Worm (Caenorhabditis elegans) whole organism, L4 larva: ENCODE data around the gene ver-3.

Source experiments
- F10B5.3 ChIP-seq: sonication (generic microtip); optimal IDR thresholded peaks from 2 replicates; lab custom pipeline; 2016; ENCODE audit warnings: mild to moderate bottlenecking, missing genetic modification characterization, missing compliant biosample characterization
- F37D6.2 ChIP-seq: sonication (generic microtip); optimal IDR thresholded peaks from 2 replicates; lab custom pipeline; 2016; ENCODE audit warnings: mild to moderate bottlenecking, missing genetic modification characterization, missing compliant biosample characterization
- R02D3.7 ChIP-seq: fragments of 150-350 bp; sonication (generic microtip); optimal IDR thresholded peaks from 3 replicates; lab custom pipeline; 2014; ENCODE audit warnings: missing biosample characterization, missing genetic modification characterization
- Y48G9A.11 ChIP-seq: fragments of 200-800 bp; sonication (Bioruptor generic); IDR thresholded peaks from 2 replicates; pipeline ENCODE4 v1.3.6; 2022; ENCODE audit warnings: missing genetic modification reagents, missing genetic modification characterization, missing compliant biosample characterization
- Y5F2A.4 ChIP-seq: fragments of 200-800 bp; sonication (Bioruptor generic); optimal IDR thresholded peaks from 2 replicates; lab custom pipeline; 2018; ENCODE audit warnings: mild to moderate bottlenecking, missing genetic modification characterization, missing compliant biosample characterization
- Y75B8A.6 ChIP-seq: fragments of 200-800 bp; sonication (Bioruptor generic); IDR thresholded peaks from 2 replicates; pipeline ENCODE4 v1.3.6; 2022; ENCODE audit warnings: missing genetic modification reagents, missing genetic modification characterization, missing compliant biosample characterization
- ZK546.5 ChIP-seq, 2 experiments: sonication (generic microtip); optimal IDR thresholded peaks; 2 replicates each; lab custom pipeline; 2017; ENCODE audit warnings: missing biosample characterization in 2 of 2, missing genetic modification characterization in 2 of 2
- aha-1 ChIP-seq: fragments of 150-350 bp; peaks from one replicate; lab custom pipeline; 2014; ENCODE audit warnings: missing biosample characterization, missing genetic modification characterization
- aly-2 ChIP-seq: sonication (generic microtip); optimal IDR thresholded peaks from 2 replicates; lab custom pipeline; 2018; ENCODE audit warnings: missing biosample characterization, missing genetic modification characterization
- arid-1 ChIP-seq: fragments of 200-800 bp; sonication (Bioruptor generic); conservative IDR thresholded peaks from 2 replicates; pipeline ENCODE4 v1.3.6; 2022; ENCODE audit warnings: missing genetic modification reagents, missing genetic modification characterization, missing compliant biosample characterization
- attf-4 ChIP-seq: sonication (generic microtip); optimal IDR thresholded peaks from 3 replicates; lab custom pipeline; 2017; ENCODE audit warnings: missing biosample characterization, missing genetic modification characterization
- ceh-32 ChIP-seq: sonication (generic microtip); optimal IDR thresholded peaks from 2 replicates; lab custom pipeline; 2016; ENCODE audit warnings: mild to moderate bottlenecking, missing genetic modification characterization, missing compliant biosample characterization; ENCODE audit not compliant: poor library complexity
- ceh-44 ChIP-seq: fragments of 200-800 bp; sonication (Bioruptor generic); IDR thresholded peaks from 2 replicates; pipeline ENCODE4 v1.3.6; 2022; ENCODE audit warnings: missing genetic modification reagents, missing genetic modification characterization, missing compliant biosample characterization
- ceh-82 ChIP-seq: sonication (generic microtip); optimal IDR thresholded peaks from 2 replicates; lab custom pipeline; 2017; ENCODE audit warnings: missing biosample characterization, missing genetic modification characterization
- dmd-6 ChIP-seq: fragments of 200-800 bp; sonication (Bioruptor generic); IDR thresholded peaks from 2 replicates; pipeline ENCODE4 v1.3.6; 2022; ENCODE audit warnings: missing genetic modification reagents, missing genetic modification characterization, missing compliant biosample characterization
- dmd-9 ChIP-seq: fragments of 200-800 bp; sonication (Bioruptor generic); IDR thresholded peaks from 2 replicates; pipeline ENCODE4 v1.3.6; 2022; ENCODE audit warnings: missing genetic modification reagents, missing genetic modification characterization, missing compliant biosample characterization
- gei-8 ChIP-seq: fragments of 200-800 bp; sonication (Bioruptor generic); optimal IDR thresholded peaks from 2 replicates; lab custom pipeline; 2018; ENCODE audit warnings: mild to moderate bottlenecking, missing genetic modification characterization, missing compliant biosample characterization
- hif-1 ChIP-seq, 2 experiments: sonication (generic microtip); optimal IDR thresholded peaks; 2 replicates each; lab custom pipeline; 2016 to 2017; ENCODE audit warnings: missing compliant biosample characterization in 2 of 2, missing genetic modification characterization in 2 of 2, missing genetic modification reagents in 2 of 2, missing genotype in 2 of 2, mild to moderate bottlenecking in 1 of 2
- hlh-11 ChIP-seq: fragments of 200-800 bp; sonication (Bioruptor generic); optimal IDR thresholded peaks from 2 replicates; lab custom pipeline; 2018; ENCODE audit warnings: mild to moderate bottlenecking, missing genetic modification characterization, missing compliant biosample characterization
- hmg-1.1 ChIP-seq: fragments of 200-800 bp; sonication (Bioruptor generic); IDR thresholded peaks from 2 replicates; pipeline ENCODE4 v1.3.6; 2022; ENCODE audit warnings: missing genetic modification reagents, missing genetic modification characterization, missing compliant biosample characterization
- lim-7 ChIP-seq: fragments of 200-800 bp; sonication (Bioruptor generic); IDR thresholded peaks from 2 replicates; pipeline ENCODE4 v1.3.6; 2022; ENCODE audit warnings: missing genetic modification characterization, missing compliant biosample characterization
- lin-1 ChIP-seq: fragments of 200-800 bp; sonication (Bioruptor generic); IDR thresholded peaks from 2 replicates; pipeline ENCODE4 v1.3.6; 2022; ENCODE audit warnings: missing genetic modification reagents, missing genetic modification characterization, missing compliant biosample characterization
- lin-29 ChIP-seq: fragments of 200-800 bp; sonication (Bioruptor generic); IDR thresholded peaks from 2 replicates; pipeline ENCODE4 v1.3.6; 2022; ENCODE audit warnings: missing genetic modification reagents, missing genetic modification characterization, missing compliant biosample characterization
- lin-38 ChIP-seq: fragments of 200-800 bp; sonication (Bioruptor generic); IDR thresholded peaks from 2 replicates; pipeline ENCODE4 v1.3.6; 2022; ENCODE audit warnings: missing genetic modification reagents, missing genetic modification characterization, missing compliant biosample characterization
- lsy-2 ChIP-seq, 2 experiments: fragments of 150-350 bp in 1 of 2; sonication (generic microtip) in 1 of 2; optimal IDR thresholded peaks; 2 replicates each; lab custom pipeline; 2014 to 2017; ENCODE audit warnings: missing biosample characterization in 2 of 2, missing genetic modification characterization in 2 of 2
- madf-5 ChIP-seq, 2 experiments: fragments of 200-800 bp; sonication (Bioruptor generic); IDR thresholded peaks; 2 replicates each; pipeline ENCODE4 v1.3.6; 2022; ENCODE audit warnings: missing compliant biosample characterization in 2 of 2, missing genetic modification characterization in 2 of 2
- mdl-1 ChIP-seq, 2 experiments: fragments of 150-350 bp in 1 of 2; sonication (generic microtip) in 1 of 2; optimal IDR thresholded peaks; 2 replicates each; lab custom pipeline; 2014 to 2017; ENCODE audit warnings: missing biosample characterization in 2 of 2, missing genetic modification characterization in 2 of 2
- mdt-29 ChIP-seq: fragments of 200-800 bp; sonication (Bioruptor generic); IDR thresholded peaks from 2 replicates; pipeline ENCODE4 v1.3.6; 2022; ENCODE audit warnings: missing genetic modification reagents, missing genetic modification characterization, missing compliant biosample characterization
- mep-1 ChIP-seq: fragments of 150-350 bp; sonication (generic microtip); optimal IDR thresholded peaks from 3 replicates; lab custom pipeline; 2014; ENCODE audit warnings: missing biosample characterization, missing genetic modification characterization
- mes-2 ChIP-seq: sonication (generic microtip); optimal IDR thresholded peaks from 2 replicates; lab custom pipeline; 2016; ENCODE audit warnings: missing genotype, mild to moderate bottlenecking, missing genetic modification characterization, missing compliant biosample characterization; ENCODE audit not compliant: poor library complexity, severe bottlenecking
- mxl-2 ChIP-seq: fragments of 200-800 bp; sonication (Bioruptor generic); conservative IDR thresholded peaks from 2 replicates; pipeline ENCODE4 v1.3.6; 2022; ENCODE audit warnings: missing genetic modification reagents, missing genetic modification characterization, missing compliant biosample characterization
- mxl-3 ChIP-seq: fragments of 200-800 bp; sonication (Bioruptor generic); optimal IDR thresholded peaks from 2 replicates; lab custom pipeline; 2018; ENCODE audit warnings: mild to moderate bottlenecking, missing genetic modification characterization, missing compliant biosample characterization
- nhr-10 ChIP-seq: fragments of 150-350 bp; optimal IDR thresholded peaks from 2 replicates; lab custom pipeline; 2014; ENCODE audit warnings: missing biosample characterization, missing genetic modification characterization
- nhr-102 ChIP-seq: sonication (generic microtip); optimal IDR thresholded peaks from 2 replicates; lab custom pipeline; 2016; ENCODE audit warnings: mild to moderate bottlenecking, missing genetic modification characterization, moderate library complexity, missing compliant biosample characterization
- nhr-11 ChIP-seq: fragments of 150-350 bp; optimal IDR thresholded peaks from 2 replicates; lab custom pipeline; 2014; ENCODE audit warnings: missing biosample characterization, missing genetic modification characterization
- nhr-111 ChIP-seq: fragments of 200-800 bp; sonication (Bioruptor generic); optimal IDR thresholded peaks from 2 replicates; lab custom pipeline; 2018; ENCODE audit warnings: mild to moderate bottlenecking, missing genetic modification characterization, missing compliant biosample characterization
- nhr-237 ChIP-seq: sonication (generic microtip); optimal IDR thresholded peaks from 2 replicates; lab custom pipeline; 2017; ENCODE audit warnings: missing biosample characterization, missing genetic modification characterization
- nhr-25 ChIP-seq: sonication (generic microtip); optimal IDR thresholded peaks from 2 replicates; lab custom pipeline; 2017; ENCODE audit warnings: missing genetic modification characterization, mild to moderate bottlenecking, missing compliant biosample characterization, antibody characterized with exemption, moderate library complexity, borderline replicate concordance; ENCODE audit not compliant: insufficient read depth
- nhr-42 ChIP-seq: fragments of 200-800 bp; sonication (Bioruptor generic); IDR thresholded peaks from 2 replicates; pipeline ENCODE4 v1.3.6; 2022; ENCODE audit warnings: missing genetic modification characterization, missing compliant biosample characterization
- nhr-48 ChIP-seq: sonication (generic microtip); optimal IDR thresholded peaks from 2 replicates; lab custom pipeline; 2016; ENCODE audit warnings: mild to moderate bottlenecking, missing genetic modification characterization, missing compliant biosample characterization
- nhr-6 ChIP-seq: fragments of 150-350 bp; optimal IDR thresholded peaks from 2 replicates; lab custom pipeline; 2014; ENCODE audit warnings: missing biosample characterization, missing genetic modification characterization
- php-3 ChIP-seq: fragments of 200-800 bp; sonication (Bioruptor generic); IDR thresholded peaks from 2 replicates; pipeline ENCODE4 v1.3.6; 2022; ENCODE audit warnings: missing genetic modification reagents, missing genetic modification characterization, missing compliant biosample characterization
- pqm-1 ChIP-seq: sonication (generic microtip); optimal IDR thresholded peaks from 2 replicates; lab custom pipeline; 2017; ENCODE audit warnings: missing biosample characterization, missing genetic modification characterization
- set-16 ChIP-seq: fragments of 200-800 bp; sonication (Bioruptor generic); IDR thresholded peaks from 2 replicates; pipeline ENCODE4 v1.3.6; 2022; ENCODE audit warnings: missing genetic modification reagents, missing genetic modification characterization, missing compliant biosample characterization
- spr-1 ChIP-seq: sonication (generic microtip); optimal IDR thresholded peaks from 2 replicates; lab custom pipeline; 2016; ENCODE audit warnings: mild to moderate bottlenecking, missing genetic modification characterization, missing compliant biosample characterization
- tag-97 ChIP-seq: fragments of 200-800 bp; sonication (Bioruptor generic); IDR thresholded peaks from 2 replicates; pipeline ENCODE4 v1.3.6; 2022; ENCODE audit warnings: missing genetic modification characterization, missing compliant biosample characterization
- unc-130 ChIP-seq: sonication (generic microtip); optimal IDR thresholded peaks from 2 replicates; lab custom pipeline; 2016; ENCODE audit warnings: missing genetic modification reagents, missing genetic modification characterization, missing compliant biosample characterization
- zfp-3 ChIP-seq: fragments of 200-800 bp; sonication (Bioruptor generic); conservative IDR thresholded peaks from 2 replicates; pipeline ENCODE4 v1.3.6; 2022; ENCODE audit warnings: missing genetic modification reagents, missing genetic modification characterization, missing compliant biosample characterization
- zip-2 ChIP-seq: fragments of 150-350 bp; optimal IDR thresholded peaks from 2 replicates; lab custom pipeline; 2014; ENCODE audit warnings: missing biosample characterization, missing genetic modification characterization
- ztf-7 ChIP-seq: fragments of 150-350 bp; optimal IDR thresholded peaks from 2 replicates; lab custom pipeline; 2014; ENCODE audit warnings: missing biosample characterization, missing genetic modification characterization

The ver-3 gene

ce11 chrX:11036114-11037087, 44.1 kb downstream of the ver-3 start (continued):
- TF ChIP-seq gei-8 (no peak), dmd-6 (GFP tag; lab: Robert Waterston, UW) (peak; percentile 54), spr-1 (tag; lab: Kevin White, UChicago) (no peak), Y48G9A.11 (GFP tag; lab: Robert Waterston, UW) (no peak), Y5F2A.4 (GFP tag; lab: Kevin White, UChicago) (no peak), nhr-25 (no peak), hmg-1.1 (GFP tag; lab: Robert Waterston, UW) (no peak), aly-2 (no peak), nhr-11 (tag; lab: Kevin White, UChicago) (no peak), hif-1 (tag; optimal IDR thresholded peaks at IDR 0.05; lab: Kevin White, UChicago) (no peak), Y75B8A.6 (GFP tag; lab: Robert Waterston, UW) (no peak), zip-2 (tag; lab: Kevin White, UChicago) (no peak), ceh-32 (tag; lab: Kevin White, UChicago) (no peak), nhr-6 (no peak), pqm-1 (peak; percentile 80), aha-1 (peak; percentile 74), nhr-237 (tag; lab: Kevin White, UChicago) (no peak), F37D6.2 (no peak), mep-1 (tag; lab: Kevin White, UChicago) (no peak), zfp-3 (GFP tag; lab: Robert Waterston, UW) (no peak), mdl-1 (tag; optimal IDR thresholded peaks at IDR 0.05; lab: Kevin White, UChicago) (peak in 1 of 2 experiments; percentile 11), dmd-9 (GFP tag; lab: Robert Waterston, UW) (no peak), lsy-2 (tag; optimal IDR thresholded peaks at IDR 0.05; lab: Kevin White, UChicago) (no peak), lin-38 (no peak), F10B5.3 (tag; lab: Kevin White, UChicago) (no peak), php-3 (GFP tag; lab: Robert Waterston, UW) (no peak), madf-5 (GFP tag; IDR thresholded peaks at IDR 0.05; lab: Robert Waterston, UW) (no peak), ceh-44 (GFP tag; lab: Robert Waterston, UW) (no peak), tag-97 (no peak), lim-7 (no peak), R02D3.7 (tag; lab: Kevin White, UChicago) (no peak), hlh-11 (tag; lab: Kevin White, UChicago) (peak; percentile 30), unc-130 (no peak), ceh-82 (tag; lab: Kevin White, UChicago) (no peak), mxl-3 (peak; percentile 11), mdt-29 (no peak), nhr-10 (tag; lab: Kevin White, UChicago) (no peak), lin-1 (GFP tag; lab: Robert Waterston, UW) (no peak), mes-2 (tag; lab: Kevin White, UChicago) (peak; percentile 49), attf-4 (tag; lab: Kevin White, UChicago) (no peak), nhr-102 (tag; lab: Kevin White, UChicago) (no peak), ZK546.5 (tag; optimal IDR thresholded peaks at IDR 0.05; lab: Kevin White, UChicago) (no peak), lin-29 (GFP tag; lab: Robert Waterston, UW) (no peak), set-16 (GFP tag; lab: Robert Waterston, UW) (no peak), mxl-2 (GFP tag; lab: Robert Waterston, UW) (no peak), nhr-42 (GFP tag; lab: Robert Waterston, UW) (no peak), nhr-48 (tag; lab: Kevin White, UChicago) (peak; percentile 42), arid-1 (GFP tag; lab: Robert Waterston, UW) (no peak), ztf-7 (tag; lab: Kevin White, UChicago) (no peak), nhr-111 (GFP tag; lab: Kevin White, UChicago) (no peak)
